Worm (Caenorhabditis elegans) whole organism, early embryonic: Measurements from ENCODE around the gene Y119D3B.12.

ENCODE experiments used
- ama-1 ChIP-seq: fragments of 150-350 bp; optimal IDR thresholded peaks from 2 replicates; lab custom pipeline; 2014
- ceh-36 ChIP-seq: sonication (generic microtip); optimal IDR thresholded peaks from 2 replicates; lab custom pipeline; 2016; ENCODE audit warnings: missing genetic modification characterization, inconsistent platforms, missing compliant biosample characterization
- flt-1 ChIP-seq: fragments of 200-800 bp; sonication (Bioruptor generic); IDR thresholded peaks from 2 replicates; pipeline ENCODE4 v1.3.6; 2022; ENCODE audit warnings: missing genetic modification characterization, missing compliant biosample characterization
- hmg-4 ChIP-seq: fragments of 200-800 bp; sonication (Bioruptor generic); optimal IDR thresholded peaks from 2 replicates; lab custom pipeline; 2018; ENCODE audit warnings: mild to moderate bottlenecking, missing genetic modification characterization, missing compliant biosample characterization
- tbx-11 ChIP-seq: fragments of 200-800 bp; sonication (Bioruptor generic); IDR thresholded peaks from 2 replicates; pipeline ENCODE4 v1.3.6; 2022; ENCODE audit warnings: missing genetic modification characterization, missing compliant biosample characterization
- tra-4 ChIP-seq: sonication (generic microtip); optimal IDR thresholded peaks from 2 replicates; lab custom pipeline; 2017; ENCODE audit warnings: missing genetic modification characterization, missing compliant biosample characterization

- TF ChIP-seq tra-4 (no peak), ceh-36 (tag; lab: Kevin White, UChicago) (no peak), ama-1 (lab: Kevin White, UChicago) (no peak), hmg-4 (GFP tag; lab: Kevin White, UChicago) (no peak), flt-1 (GFP tag; lab: Robert Waterston, UW) (no peak), tbx-11 (GFP tag; lab: Robert Waterston, UW) (no peak)
Measured at ce11 chrIII:1230672-1231071, 28.3 kb downstream of the Y119D3B.12 start.
